Fruit fly (Drosophila melanogaster) whole organism, prepupa: ENCODE measurements around the gene ct.

Experiments
- CG10631 ChIP-seq: fragments of 200-800 bp; sonication (Bioruptor generic); optimal IDR thresholded peaks from 2 replicates; lab custom pipeline; 2016; ENCODE audit warnings: missing biosample characterization, missing genetic modification characterization
- CG11294 ChIP-seq: fragments of 200-800 bp; sonication (Bioruptor generic); IDR thresholded peaks from 2 replicates; pipeline ENCODE4 v1.3.6; 2022; ENCODE audit warnings: missing biosample characterization, missing genetic modification characterization
- CG11762 ChIP-seq: fragments of 200-800 bp; sonication (Bioruptor generic); optimal IDR thresholded peaks from 3 replicates; lab custom pipeline; 2016; ENCODE audit warnings: missing biosample characterization, missing genetic modification characterization; ENCODE audit not compliant: insufficient read depth
- CG11902 ChIP-seq: fragments of 200-800 bp; sonication (Bioruptor generic); optimal IDR thresholded peaks from 3 replicates; lab custom pipeline; 2016; ENCODE audit warnings: missing biosample characterization, missing genetic modification characterization
- CG15336 ChIP-seq: fragments of 200-800 bp; sonication (Bioruptor generic); IDR thresholded peaks from 2 replicates; pipeline ENCODE4 v1.3.6; 2022; ENCODE audit warnings: missing biosample characterization, missing genetic modification characterization
- CG1621 ChIP-seq: fragments of 200-800 bp; sonication (Bioruptor generic); optimal IDR thresholded peaks from 3 replicates; lab custom pipeline; 2018; ENCODE audit warnings: missing biosample characterization, mild to moderate bottlenecking, missing genetic modification characterization
- CG16779 ChIP-seq: fragments of 200-800 bp; sonication (Bioruptor generic); optimal IDR thresholded peaks from 3 replicates; lab custom pipeline; 2017; ENCODE audit warnings: missing biosample characterization, mild to moderate bottlenecking, missing genetic modification characterization
- CG3032 ChIP-seq: fragments of 200-800 bp; optimal IDR thresholded peaks from 2 replicates; lab custom pipeline; 2019; ENCODE audit warnings: missing biosample characterization, mild to moderate bottlenecking, missing genetic modification characterization, moderate library complexity
- CG31627 ChIP-seq: fragments of 200-800 bp; sonication (Bioruptor generic); optimal IDR thresholded peaks from 3 replicates; lab custom pipeline; 2016; ENCODE audit warnings: missing biosample characterization, missing genetic modification characterization
- CG32006 ChIP-seq: fragments of 200-800 bp; sonication (Bioruptor generic); optimal IDR thresholded peaks from 3 replicates; lab custom pipeline; 2017; ENCODE audit warnings: missing biosample characterization, mild to moderate bottlenecking, missing genetic modification characterization
- CG34406 ChIP-seq: fragments of 200-800 bp; sonication (Bioruptor generic); optimal IDR thresholded peaks from 3 replicates; lab custom pipeline; 2016; ENCODE audit warnings: missing biosample characterization, missing genetic modification characterization
- CG3919 ChIP-seq: fragments of 200-800 bp; sonication (Bioruptor generic); optimal IDR thresholded peaks from 3 replicates; lab custom pipeline; 2016; ENCODE audit warnings: missing biosample characterization, missing genetic modification characterization
- CG4318 ChIP-seq: fragments of 200-800 bp; sonication (Bioruptor generic); optimal IDR thresholded peaks from 3 replicates; lab custom pipeline; 2017; ENCODE audit warnings: missing biosample characterization, mild to moderate bottlenecking, missing genetic modification characterization
- CG6276 ChIP-seq: fragments of 200-800 bp; sonication (Bioruptor generic); optimal IDR thresholded peaks from 2 replicates; lab custom pipeline; 2017; ENCODE audit warnings: missing biosample characterization, mild to moderate bottlenecking, missing genetic modification characterization
- CG6792 ChIP-seq: fragments of 200-800 bp; sonication (Bioruptor generic); optimal IDR thresholded peaks from 3 replicates; lab custom pipeline; 2016; ENCODE audit warnings: missing biosample characterization, missing genetic modification characterization
- CG6854 ChIP-seq: fragments of 200-800 bp; sonication (Bioruptor generic); optimal IDR thresholded peaks from 2 replicates; lab custom pipeline; 2017; ENCODE audit warnings: missing biosample characterization, mild to moderate bottlenecking, missing genetic modification characterization
- CG7368 ChIP-seq: fragments of 200-800 bp; sonication (Bioruptor generic); optimal IDR thresholded peaks from 3 replicates; lab custom pipeline; 2016; ENCODE audit warnings: missing biosample characterization, missing genetic modification characterization
- CG8119 ChIP-seq: fragments of 200-800 bp; sonication (Bioruptor generic); IDR thresholded peaks from 3 replicates; pipeline ENCODE4 v1.3.6; 2022; ENCODE audit warnings: missing biosample characterization, missing genetic modification characterization
- CG8319 ChIP-seq: fragments of 200-800 bp; sonication (Bioruptor generic); optimal IDR thresholded peaks from 3 replicates; lab custom pipeline; 2016; ENCODE audit warnings: missing biosample characterization, missing genetic modification characterization
- CG8632 ChIP-seq: fragments of 200-800 bp; sonication (Bioruptor generic); optimal IDR thresholded peaks from 3 replicates; lab custom pipeline; 2016; ENCODE audit warnings: missing biosample characterization, missing genetic modification characterization
- CG9139 ChIP-seq: fragments of 200-800 bp; sonication (Bioruptor generic); optimal IDR thresholded peaks from 3 replicates; lab custom pipeline; 2017; ENCODE audit warnings: missing biosample characterization, mild to moderate bottlenecking, missing genetic modification characterization
- Eip75B ChIP-seq: fragments of 200-800 bp; sonication (Bioruptor generic); optimal IDR thresholded peaks from 3 replicates; lab custom pipeline; 2016; ENCODE audit warnings: missing biosample characterization, missing genetic modification characterization
- Eip78C ChIP-seq: fragments of 200-800 bp; sonication (Bioruptor generic); peaks from one replicate; lab custom pipeline; 2016; ENCODE audit warnings: missing biosample characterization, missing genetic modification characterization
- Eip93F ChIP-seq: fragments of 200-800 bp; sonication (Bioruptor generic); optimal IDR thresholded peaks from 2 replicates; lab custom pipeline; 2016; ENCODE audit warnings: missing biosample characterization, mild to moderate bottlenecking, missing genetic modification characterization
- Ets21C ChIP-seq: fragments of 200-800 bp; sonication (Bioruptor generic); optimal IDR thresholded peaks from 3 replicates; lab custom pipeline; 2016; ENCODE audit warnings: missing biosample characterization, missing genetic modification characterization
- Ets96B ChIP-seq: fragments of 200-800 bp; optimal IDR thresholded peaks from 2 replicates; lab custom pipeline; 2019; ENCODE audit warnings: missing biosample characterization, mild to moderate bottlenecking, missing genetic modification characterization, moderate library complexity
- Hr38 ChIP-seq: sonication (Bioruptor generic); optimal IDR thresholded peaks from 2 replicates; lab custom pipeline; 2016; ENCODE audit warnings: missing biosample characterization, missing genetic modification characterization
- Hr39 ChIP-seq: fragments of 200-800 bp; sonication (Bioruptor generic); optimal IDR thresholded peaks from 2 replicates; lab custom pipeline; 2016; ENCODE audit warnings: missing biosample characterization, missing genetic modification characterization
- Hr4 ChIP-seq: fragments of 200-800 bp; sonication (Bioruptor generic); optimal IDR thresholded peaks from 3 replicates; lab custom pipeline; 2016; ENCODE audit warnings: missing biosample characterization, missing genetic modification characterization
- Met ChIP-seq: fragments of 200-800 bp; sonication (Bioruptor generic); optimal IDR thresholded peaks from 3 replicates; lab custom pipeline; 2016; ENCODE audit warnings: missing biosample characterization, missing genetic modification characterization
- OdsH ChIP-seq: fragments of 200-800 bp; sonication (Bioruptor generic); optimal IDR thresholded peaks from 3 replicates; lab custom pipeline; 2016; ENCODE audit warnings: missing biosample characterization, missing genetic modification characterization
- Smox ChIP-seq: fragments of 200-800 bp; sonication (Bioruptor generic); optimal IDR thresholded peaks from 3 replicates; lab custom pipeline; 2016; ENCODE audit warnings: missing biosample characterization, missing genetic modification characterization
- Sox102F ChIP-seq: fragments of 200-800 bp; sonication (Bioruptor generic); optimal IDR thresholded peaks from 2 replicates; lab custom pipeline; 2016; ENCODE audit warnings: missing biosample characterization, mild to moderate bottlenecking, missing genetic modification characterization
- Sox14 ChIP-seq: fragments of 200-800 bp; sonication (Bioruptor generic); optimal IDR thresholded peaks from 3 replicates; lab custom pipeline; 2016; ENCODE audit warnings: missing biosample characterization, missing genetic modification characterization
- Sox15 ChIP-seq: fragments of 200-800 bp; sonication (Bioruptor generic); optimal IDR thresholded peaks from 3 replicates; lab custom pipeline; 2016; ENCODE audit warnings: missing biosample characterization, missing genetic modification characterization
- acj6 ChIP-seq: fragments of 200-800 bp; sonication (Bioruptor generic); optimal IDR thresholded peaks from 3 replicates; lab custom pipeline; 2016; ENCODE audit warnings: missing biosample characterization, missing genetic modification characterization
- cyc ChIP-seq: fragments of 200-800 bp; sonication (Bioruptor generic); optimal IDR thresholded peaks from 3 replicates; lab custom pipeline; 2016; ENCODE audit warnings: missing biosample characterization, missing genetic modification characterization
- dac ChIP-seq: fragments of 200-800 bp; sonication (Bioruptor generic); optimal IDR thresholded peaks from 2 replicates; lab custom pipeline; 2017; ENCODE audit warnings: missing biosample characterization, mild to moderate bottlenecking, missing genetic modification characterization
- dsx ChIP-seq: fragments of 200-800 bp; optimal IDR thresholded peaks from 3 replicates; lab custom pipeline; 2019; ENCODE audit warnings: missing biosample characterization, mild to moderate bottlenecking, missing genetic modification characterization, moderate library complexity; ENCODE audit not compliant: poor library complexity, severe bottlenecking
- eg ChIP-seq: fragments of 200-800 bp; sonication (Bioruptor generic); IDR thresholded peaks from 3 replicates; pipeline ENCODE4 v1.3.6; 2022; ENCODE audit warnings: missing biosample characterization, missing genetic modification characterization
- esn ChIP-seq: fragments of 200-800 bp; sonication (Bioruptor generic); optimal IDR thresholded peaks from 2 replicates; lab custom pipeline; 2016; ENCODE audit warnings: missing biosample characterization, mild to moderate bottlenecking, missing genetic modification characterization, moderate library complexity
- fd59A ChIP-seq: fragments of 200-800 bp; sonication (Bioruptor generic); optimal IDR thresholded peaks from 2 replicates; lab custom pipeline; 2017; ENCODE audit warnings: missing biosample characterization, mild to moderate bottlenecking, missing genetic modification characterization, missing genetic modification reagents
- fd85E ChIP-seq: fragments of 200-800 bp; sonication (Bioruptor generic); optimal IDR thresholded peaks from 3 replicates; lab custom pipeline; 2016; ENCODE audit warnings: missing biosample characterization, missing genetic modification characterization
- lz ChIP-seq: fragments of 200-800 bp; sonication (Bioruptor generic); optimal IDR thresholded peaks from 3 replicates; lab custom pipeline; 2016; ENCODE audit warnings: missing biosample characterization, missing genetic modification characterization
- net ChIP-seq: fragments of 200-800 bp; sonication (Bioruptor generic); optimal IDR thresholded peaks from 3 replicates; lab custom pipeline; 2016; ENCODE audit warnings: missing biosample characterization, missing genetic modification characterization
- pdm3 ChIP-seq: fragments of 200-800 bp; sonication (Bioruptor generic); optimal IDR thresholded peaks from 3 replicates; lab custom pipeline; 2016; ENCODE audit warnings: missing biosample characterization, missing genetic modification characterization
- salr ChIP-seq, 2 experiments: fragments of 200-800 bp; sonication (Bioruptor generic); optimal IDR thresholded peaks; 3 replicates each; lab custom pipeline; 2016 to 2018; ENCODE audit warnings: missing biosample characterization in 2 of 2, missing genetic modification characterization in 2 of 2, mild to moderate bottlenecking in 1 of 2
- spab ChIP-seq: fragments of 200-800 bp; sonication (Bioruptor generic); optimal IDR thresholded peaks from 2 replicates; lab custom pipeline; 2017; ENCODE audit warnings: missing biosample characterization, mild to moderate bottlenecking, missing genetic modification characterization, missing genetic modification reagents
- ss ChIP-seq, 2 experiments: fragments of 200-800 bp; sonication (Bioruptor generic); optimal IDR thresholded peaks; 2 replicates in 1 of 2; 3 replicates in 1 of 2; lab custom pipeline; 2017 to 2018; ENCODE audit warnings: mild to moderate bottlenecking in 2 of 2, missing biosample characterization in 2 of 2, missing genetic modification characterization in 2 of 2, moderate library complexity in 1 of 2
- svp ChIP-seq: fragments of 200-800 bp; sonication (Bioruptor generic); peaks from one replicate; lab custom pipeline; 2016; ENCODE audit warnings: missing biosample characterization, missing genetic modification characterization
- topi ChIP-seq: fragments of 200-800 bp; sonication (Bioruptor generic); optimal IDR thresholded peaks from 3 replicates; lab custom pipeline; 2016; ENCODE audit warnings: missing biosample characterization, missing genetic modification characterization
- vri ChIP-seq: fragments of 200-800 bp; sonication (Bioruptor generic); optimal IDR thresholded peaks from 3 replicates; lab custom pipeline; 2016; ENCODE audit warnings: missing biosample characterization, mild to moderate bottlenecking, missing genetic modification characterization

ct gene

dm6 chrX:7604503-7604969 is 3.7 kb upstream of the ct start:
- TF ChIP-seq Sox14 (GFP tag; lab: Kevin White, UChicago) (peak; percentile 78), CG11902 (GFP tag; lab: Kevin White, UChicago) (no peak), CG6276 (GFP tag; lab: Kevin White, UChicago) (peak; percentile 97), CG3919 (GFP tag; lab: Kevin White, UChicago) (peak; percentile 82), CG11762 (GFP tag; lab: Kevin White, UChicago) (peak; percentile 59), Hr38 (peak; percentile 70), CG7368 (GFP tag; lab: Kevin White, UChicago) (peak; percentile 89), esn (GFP tag; lab: Kevin White, UChicago) (peak; percentile 58), Eip75B (peak; percentile 82), cyc (peak; percentile 4), CG3032 (tag; lab: Kevin White, UChicago) (peak; percentile 89), eg (GFP tag; lab: Robert Waterston, UW) (peak; percentile 98), svp (peak; percentile 82), CG34406 (GFP tag; lab: Kevin White, UChicago) (peak; percentile 85), CG16779 (peak; percentile 97), ss (GFP tag; optimal IDR thresholded peaks at IDR 0.05; lab: Kevin White, UChicago) (peak; percentile 97 to 98), fd59A (GFP tag; lab: Kevin White, UChicago) (peak; percentile 80), CG4318 (GFP tag; lab: Kevin White, UChicago) (peak; percentile 38), Hr39 (peak; percentile 0), CG10631 (GFP tag; lab: Kevin White, UChicago) (peak; percentile 63), vri (GFP tag; lab: Kevin White, UChicago) (peak; percentile 79), OdsH (GFP tag; lab: Kevin White, UChicago) (peak; percentile 62), lz (GFP tag; lab: Kevin White, UChicago) (peak; percentile 43), CG8632 (GFP tag; lab: Kevin White, UChicago) (peak; percentile 85), CG6792 (GFP tag; lab: Kevin White, UChicago) (peak; percentile 59), dsx (GFP tag; lab: Kevin White, UChicago) (peak; percentile 92), Ets96B (tag; lab: Kevin White, UChicago) (peak; percentile 95), Met (GFP tag; lab: Kevin White, UChicago) (peak; percentile 68), CG32006 (peak; percentile 88), CG6854 (GFP tag; lab: Kevin White, UChicago) (peak; percentile 95), acj6 (GFP tag; lab: Kevin White, UChicago) (peak; percentile 40), spab (GFP tag; lab: Kevin White, UChicago) (peak; percentile 93), CG8319 (GFP tag; lab: Kevin White, UChicago) (peak; percentile 81), net (GFP tag; lab: Kevin White, UChicago) (peak; percentile 96), Eip78C (GFP tag; lab: Kevin White, UChicago) (peak; percentile 93), salr (GFP tag; optimal IDR thresholded peaks at IDR 0.05; lab: Kevin White, UChicago) (peak; percentile 89 to 97), fd85E (peak; percentile 47), Sox15 (GFP tag; lab: Kevin White, UChicago) (no peak), Hr4 (GFP tag; lab: Kevin White, UChicago) (peak; percentile 75), dac (GFP tag; lab: Kevin White, UChicago) (peak; percentile 92), Ets21C (GFP tag; lab: Kevin White, UChicago) (no peak), CG11294 (GFP tag; lab: Robert Waterston, UW) (peak; percentile 64; the same call in 1 of the 2 replicates), CG8119 (GFP tag; lab: Robert Waterston, UW) (peak; percentile 99), CG9139 (GFP tag; lab: Kevin White, UChicago) (peak; percentile 98), pdm3 (GFP tag; lab: Kevin White, UChicago) (peak; percentile 89), Smox (peak; percentile 45), CG15336 (GFP tag; lab: Robert Waterston, UW) (peak; percentile 96), Sox102F (peak; percentile 84), Eip93F (GFP tag; lab: Kevin White, UChicago) (peak; percentile 14), CG1621 (tag; lab: Kevin White, UChicago) (peak; percentile 95), topi (GFP tag; lab: Kevin White, UChicago) (peak; percentile 71), CG31627 (GFP tag; lab: Kevin White, UChicago) (no peak)
